Worm (Caenorhabditis elegans): ENCODE measurements around the gene T03E6.9.

Gene T03E6.9

ce11 chrV:16595140-16595791, 5.3 kb downstream of the T03E6.9 start, which contains the start of gene cpl-1 (continued):
- no peak for TF ChIP-seq R02D3.7 (tag; optimal IDR thresholded peaks at IDR 0.05)
- no peak for TF ChIP-seq fos-1 (tag; optimal IDR thresholded peaks at IDR 0.05)
- TF ChIP-seq mes-2 (tag; optimal IDR thresholded peaks at IDR 0.05; ENCODE audit: poor library complexity, severe bottlenecking) = peak; percentile 3
- peak; percentile 79 for TF ChIP-seq ama-1 (optimal IDR thresholded peaks at IDR 0.05)
- no peak for TF ChIP-seq daf-8 (GFP tag; IDR thresholded peaks at IDR 0.05)
- TF ChIP-seq Y48G9A.11 (GFP tag; IDR thresholded peaks at IDR 0.05) = no peak
- no peak for TF ChIP-seq nhr-76 (tag; optimal IDR thresholded peaks at IDR 0.05)
- peak; percentile 9 for TF ChIP-seq pqm-1 (tag; optimal IDR thresholded peaks at IDR 0.05)
- TF ChIP-seq nhr-42 (GFP tag; IDR thresholded peaks at IDR 0.05) = no peak
- no peak for TF ChIP-seq snpc-4 (tag; optimal IDR thresholded peaks at IDR 0.05)
- TF ChIP-seq aly-2 (tag; optimal IDR thresholded peaks at IDR 0.05) = no peak
- peak; percentile 57 for TF ChIP-seq tra-1 (GFP tag; IDR thresholded peaks at IDR 0.05)
- TF ChIP-seq ceh-28 (tag; optimal IDR thresholded peaks at IDR 0.05) = no peak
- TF ChIP-seq zfp-3 (GFP tag; conservative IDR thresholded peaks at IDR 0.05) = no peak
- TF ChIP-seq dmd-9 (GFP tag; IDR thresholded peaks at IDR 0.05) = no peak
- TF ChIP-seq mep-1 (tag; optimal IDR thresholded peaks at IDR 0.05) = no peak
- TF ChIP-seq ceh-82 (tag; optimal IDR thresholded peaks at IDR 0.05) = no peak
- no peak for TF ChIP-seq snpc-1.2 (GFP tag; IDR thresholded peaks at IDR 0.05)
- no peak for TF ChIP-seq nhr-41 (GFP tag; IDR thresholded peaks at IDR 0.05)
- TF ChIP-seq ces-1 (GFP tag; optimal IDR thresholded peaks at IDR 0.05) = no peak
- peak in 1 of 2 experiments; percentile 47 for TF ChIP-seq daf-16 (GFP tag; optimal IDR thresholded peaks at IDR 0.05)
- TF ChIP-seq daf-16 (tag; optimal IDR thresholded peaks at IDR 0.05) = peak; percentile 89
- TF ChIP-seq F49E8.2 (tag; optimal IDR thresholded peaks at IDR 0.05; ENCODE audit: borderline replicate concordance) = no peak
- TF ChIP-seq daf-12 (tag; optimal IDR thresholded peaks at IDR 0.05) = no peak
- TF ChIP-seq lin-1 (GFP tag; IDR thresholded peaks at IDR 0.05) = peak; percentile 40; the same call in 1 of the 2 replicates
- TF ChIP-seq daf-19 (GFP tag; conservative IDR thresholded peaks at IDR 0.05) = peak; percentile 48; the same call in 1 of the 2 replicates
- TF ChIP-seq zag-1 (tag; optimal IDR thresholded peaks at IDR 0.05) = no peak
- no peak for TF ChIP-seq ceh-32 (tag; optimal IDR thresholded peaks at IDR 0.05; ENCODE audit: poor library complexity)
- TF ChIP-seq dve-1 (tag; optimal IDR thresholded peaks at IDR 0.05; ENCODE audit: insufficient read depth) = peak; percentile 84
- no peak for TF ChIP-seq hmg-1.1 (GFP tag; IDR thresholded peaks at IDR 0.05)
- no peak for TF ChIP-seq D1046.2 (GFP tag; IDR thresholded peaks at IDR 0.05)
- no peak for TF ChIP-seq ztf-7 (tag; optimal IDR thresholded peaks at IDR 0.05)
- no peak for TF ChIP-seq ztf-11 (tag; optimal IDR thresholded peaks at IDR 0.05)
- TF ChIP-seq nhr-10 (tag; optimal IDR thresholded peaks at IDR 0.05) = no peak
- TF ChIP-seq zip-11 (GFP tag; IDR thresholded peaks at IDR 0.05) = no peak
- no peak for TF ChIP-seq sdz-12 (GFP tag; optimal IDR thresholded peaks at IDR 0.05)

- TF ChIP-seq R02D3.7 (tag; optimal IDR thresholded peaks at IDR 0.05) (no peak), nhr-25 (tag; optimal IDR thresholded peaks at IDR 0.05; ENCODE audit: borderline replicate concordance, insufficient read depth) (no peak), dve-1 (tag; optimal IDR thresholded peaks at IDR 0.05; ENCODE audit: insufficient read depth) (peak; percentile 32), unc-39 (tag; optimal IDR thresholded peaks at IDR 0.05) (no peak), nhr-77 (tag; optimal IDR thresholded peaks at IDR 0.05) (peak; percentile 24), dmd-6 (GFP tag; IDR thresholded peaks at IDR 0.05) (peak; percentile 41; the same call in 1 of the 2 replicates), php-3 (GFP tag; IDR thresholded peaks at IDR 0.05) (no peak), hlh-30 (tag; optimal IDR thresholded peaks at IDR 0.05; ENCODE audit: insufficient read depth) (peak; percentile 80), mep-1 (tag; optimal IDR thresholded peaks at IDR 0.05) (no peak), daf-16 (GFP tag; optimal IDR thresholded peaks at IDR 0.05) (no peak), daf-16 (tag; optimal IDR thresholded peaks at IDR 0.05) (peak; percentile 33), dmd-8 (GFP tag; IDR thresholded peaks at IDR 0.05) (no peak), saeg-2 (GFP tag; IDR thresholded peaks at IDR 0.05) (no peak), zfp-2 (tag; optimal IDR thresholded peaks at IDR 0.05) (no peak), mxl-2 (GFP tag; conservative IDR thresholded peaks at IDR 0.05) (no peak), nhr-10 (tag; optimal IDR thresholded peaks at IDR 0.05) (no peak), mes-2 (tag; optimal IDR thresholded peaks at IDR 0.05; ENCODE audit: poor library complexity, severe bottlenecking) (peak; percentile 0), ztf-11 (tag; optimal IDR thresholded peaks at IDR 0.05) (no peak), lsy-2 (tag; optimal IDR thresholded peaks at IDR 0.05) (peak in 1 of 2 experiments; percentile 11), hlh-11 (tag; optimal IDR thresholded peaks at IDR 0.05) (peak; percentile 68), F49E8.2 (tag; optimal IDR thresholded peaks at IDR 0.05; ENCODE audit: borderline replicate concordance) (no peak), gei-8 (GFP tag; optimal IDR thresholded peaks at IDR 0.05) (no peak), tra-1 (GFP tag; IDR thresholded peaks at IDR 0.05) (no peak), zfp-3 (GFP tag; conservative IDR thresholded peaks at IDR 0.05) (0 out of 2 replicates have a peak, but pooled peaks have one; percentile 13)
These were observed 6.0 kb downstream of the T03E6.9 start for ce11 chrV:16594514-16594913.
